Worm (Caenorhabditis elegans): ENCODE data around the gene rack-1.

Gene rack-1

ce11 chrIV:10174328-10174727 is 2.2 kb upstream of the rack-1 start, which contains the start of gene pxf-1:
pxf-1 (minus strand) TSS chrIV:10174341.
- no peak for TF ChIP-seq ceh-36 (tag; optimal IDR thresholded peaks at IDR 0.05)
- TF ChIP-seq ama-1 (optimal IDR thresholded peaks at IDR 0.05), result no peak
- no peak for TF ChIP-seq hnd-1 (tag; optimal IDR thresholded peaks at IDR 0.05)
- TF ChIP-seq flt-1 (GFP tag; IDR thresholded peaks at IDR 0.05), result no peak
- no peak for TF ChIP-seq F13C5.2 (tag; optimal IDR thresholded peaks at IDR 0.05)
- TF ChIP-seq tbx-11 (GFP tag; IDR thresholded peaks at IDR 0.05), result no peak
- TF ChIP-seq ceh-13 (GFP tag; optimal IDR thresholded peaks at IDR 0.05), result no peak
- no peak for TF ChIP-seq scrt-1 (GFP tag; IDR thresholded peaks at IDR 0.05)

DNA sequence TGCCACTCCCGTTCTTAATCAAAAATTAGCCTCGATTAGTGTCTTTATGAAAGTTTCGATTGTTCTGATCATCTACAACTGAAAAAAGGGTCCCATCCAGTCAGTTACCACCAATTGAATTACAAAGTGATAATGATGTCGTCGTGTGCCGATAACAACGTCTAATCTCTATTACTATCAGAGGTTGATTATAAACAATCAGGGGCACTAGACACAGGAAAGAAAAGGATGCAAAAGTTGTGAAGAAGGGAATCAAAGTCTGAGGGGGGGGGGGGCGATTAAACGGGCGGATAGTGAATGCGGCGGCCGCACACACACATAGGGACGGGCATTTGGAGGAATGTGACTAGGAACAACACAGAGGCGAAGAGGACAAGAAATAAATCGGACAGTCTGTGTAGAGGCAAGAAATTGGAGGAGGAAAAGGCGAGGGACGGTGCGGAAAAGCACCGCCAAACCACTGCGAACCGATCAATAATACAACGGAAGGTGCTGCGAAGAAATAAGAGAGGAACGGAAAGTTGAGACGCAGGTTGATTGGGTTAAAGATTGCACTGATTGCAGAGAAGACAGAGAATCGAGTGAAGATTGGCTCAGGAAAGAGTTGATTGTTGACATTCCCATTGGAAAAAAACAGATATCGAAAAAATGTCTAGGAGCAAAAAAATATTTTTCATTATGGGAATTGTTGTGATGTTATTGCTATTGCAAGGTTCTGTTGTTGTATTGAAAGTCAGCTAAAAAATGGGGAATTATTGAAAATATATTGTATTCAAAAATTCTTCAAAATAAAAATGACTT is 1.3 kb upstream of the rack-1 start:
- TF ChIP-seq hmbx-1 (tag; optimal IDR thresholded peaks at IDR 0.05) (no peak), ceh-36 (tag; optimal IDR thresholded peaks at IDR 0.05) (peak; percentile 28), B0310.2 (tag; optimal IDR thresholded peaks at IDR 0.05) (peak; percentile 45), hmg-4 (GFP tag; optimal IDR thresholded peaks at IDR 0.05) (peak; percentile 79)

DNA sequence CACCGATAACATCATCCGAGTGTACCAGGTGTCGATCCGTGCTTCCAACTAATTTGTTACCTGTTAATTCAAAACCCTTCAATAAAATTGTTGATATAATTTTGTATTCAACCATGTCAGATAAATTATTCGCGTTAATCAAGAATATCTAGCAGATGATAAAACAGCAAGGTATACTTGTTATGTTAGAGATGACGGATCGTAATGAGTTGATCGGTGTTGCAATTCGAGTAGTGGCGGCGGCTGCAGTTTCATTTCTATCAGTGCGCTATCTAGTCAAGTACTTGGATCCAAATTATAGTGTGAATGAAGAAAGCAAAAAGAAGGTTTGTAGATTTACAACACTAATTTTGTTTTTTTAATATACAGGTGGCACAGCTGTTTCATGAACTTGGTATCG is 1.3 kb downstream of the rack-1 start, which contains the start of gene mspn-1:
Gene mspn-1 (plus strand): TSS at position 190 of the 400 bp plus-strand sequence.
- TF ChIP-seq tbx-11 (GFP tag; IDR thresholded peaks at IDR 0.05), result no peak
- TF ChIP-seq tbx-37 (GFP tag; conservative IDR thresholded peaks at IDR 0.05), result no peak
- TF ChIP-seq ets-7 (tag; optimal IDR thresholded peaks at IDR 0.05), result no peak
- TF ChIP-seq aly-1 (tag; optimal IDR thresholded peaks at IDR 0.05), result no peak
- no peak for TF ChIP-seq pes-1 (GFP tag; IDR thresholded peaks at IDR 0.05)
- no peak for TF ChIP-seq ama-1 (optimal IDR thresholded peaks at IDR 0.05)
- TF ChIP-seq scrt-1 (GFP tag; IDR thresholded peaks at IDR 0.05), result no peak
- no peak for TF ChIP-seq tra-4 (tag; optimal IDR thresholded peaks at IDR 0.05)
- no peak for TF ChIP-seq hmbx-1 (tag; optimal IDR thresholded peaks at IDR 0.05)
- no peak for TF ChIP-seq B0310.2 (tag; optimal IDR thresholded peaks at IDR 0.05)
- TF ChIP-seq flt-1 (GFP tag; IDR thresholded peaks at IDR 0.05), result no peak
- no peak for TF ChIP-seq hnd-1 (tag; optimal IDR thresholded peaks at IDR 0.05)
- TF ChIP-seq sea-1 (GFP tag; conservative IDR thresholded peaks at IDR 0.05), result no peak
- no peak for TF ChIP-seq ceh-36 (tag; optimal IDR thresholded peaks at IDR 0.05)
- TF ChIP-seq F13C5.2 (tag; optimal IDR thresholded peaks at IDR 0.05), result no peak
- no peak for TF ChIP-seq hmg-4 (GFP tag; optimal IDR thresholded peaks at IDR 0.05)
- no peak for TF ChIP-seq ceh-13 (GFP tag; optimal IDR thresholded peaks at IDR 0.05)

DNA sequence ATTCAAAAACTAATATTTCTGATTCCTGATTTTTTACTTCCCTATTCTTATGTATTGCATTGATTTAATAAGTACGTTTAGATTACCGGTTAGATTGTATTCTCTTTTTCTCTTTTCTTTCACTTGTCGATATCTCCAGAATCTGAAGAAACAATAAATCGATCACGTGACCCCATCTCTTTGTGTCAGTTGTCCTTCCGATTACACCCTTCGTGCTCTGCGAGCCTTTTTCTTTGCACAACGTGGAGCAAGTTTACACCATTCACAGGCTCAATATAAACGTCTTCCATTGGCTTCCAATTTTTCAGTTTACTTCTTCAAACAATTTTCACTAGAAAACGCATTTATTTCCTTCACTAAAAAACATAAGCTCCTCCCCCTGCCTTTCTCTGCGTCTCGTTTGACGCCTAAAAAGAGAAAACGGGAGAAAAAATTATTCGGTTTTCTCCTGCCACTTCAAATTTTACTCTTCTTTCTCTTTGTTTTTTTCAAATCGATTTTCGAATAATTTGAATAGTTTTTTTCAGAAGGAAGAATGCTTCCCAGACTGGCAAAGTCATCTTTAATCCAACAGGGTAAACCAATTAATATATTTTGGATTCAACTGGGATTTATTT is 3.8 kb downstream of the rack-1 start, which contains the start of gene gta-1:
Gene gta-1 (plus strand): TSS at position 528 of the 617 bp plus-strand sequence.
- TF ChIP-seq sea-1 (GFP tag; conservative IDR thresholded peaks at IDR 0.05) (no peak), B0310.2 (tag; optimal IDR thresholded peaks at IDR 0.05) (no peak), scrt-1 (GFP tag; IDR thresholded peaks at IDR 0.05) (no peak), ceh-13 (GFP tag; optimal IDR thresholded peaks at IDR 0.05) (no peak), tbx-11 (GFP tag; IDR thresholded peaks at IDR 0.05) (no peak), hmbx-1 (tag; optimal IDR thresholded peaks at IDR 0.05) (no peak), hnd-1 (tag; optimal IDR thresholded peaks at IDR 0.05) (no peak), F13C5.2 (tag; optimal IDR thresholded peaks at IDR 0.05) (no peak), ama-1 (optimal IDR thresholded peaks at IDR 0.05) (no peak), pes-1 (GFP tag; IDR thresholded peaks at IDR 0.05) (no peak), ceh-36 (tag; optimal IDR thresholded peaks at IDR 0.05) (no peak)

ce11 chrIV:10188505-10188904 is 12.0 kb downstream of the rack-1 start:
- TF ChIP-seq hmg-4 (GFP tag; optimal IDR thresholded peaks at IDR 0.05) (no peak), aly-1 (tag; optimal IDR thresholded peaks at IDR 0.05) (no peak), B0310.2 (tag; optimal IDR thresholded peaks at IDR 0.05) (no peak), sea-1 (GFP tag; conservative IDR thresholded peaks at IDR 0.05) (no peak), hmbx-1 (tag; optimal IDR thresholded peaks at IDR 0.05) (no peak), flt-1 (GFP tag; IDR thresholded peaks at IDR 0.05) (no peak), tra-4 (tag; optimal IDR thresholded peaks at IDR 0.05) (no peak), hnd-1 (tag; optimal IDR thresholded peaks at IDR 0.05) (no peak), tbx-11 (GFP tag; IDR thresholded peaks at IDR 0.05) (no peak), scrt-1 (GFP tag; IDR thresholded peaks at IDR 0.05) (no peak), tbx-37 (GFP tag; conservative IDR thresholded peaks at IDR 0.05) (no peak)

- TF ChIP-seq flt-1 (GFP tag; IDR thresholded peaks at IDR 0.05), result no peak
- TF ChIP-seq ets-7 (tag; optimal IDR thresholded peaks at IDR 0.05), result no peak
These were observed 14.1 kb downstream of the rack-1 start for ce11 chrIV:10190586-10190985.

ce11 chrIV:10191498-10191897 is 15.0 kb downstream of the rack-1 start:
- no peak for TF ChIP-seq tbx-11 (GFP tag; IDR thresholded peaks at IDR 0.05)
- no peak for TF ChIP-seq ceh-36 (tag; optimal IDR thresholded peaks at IDR 0.05)
- no peak for TF ChIP-seq hmbx-1 (tag; optimal IDR thresholded peaks at IDR 0.05)
- TF ChIP-seq pes-1 (GFP tag; IDR thresholded peaks at IDR 0.05), result no peak
- no peak for TF ChIP-seq ets-7 (tag; optimal IDR thresholded peaks at IDR 0.05)
- no peak for TF ChIP-seq F13C5.2 (tag; optimal IDR thresholded peaks at IDR 0.05)
- TF ChIP-seq flt-1 (GFP tag; IDR thresholded peaks at IDR 0.05), result no peak
- no peak for TF ChIP-seq B0310.2 (tag; optimal IDR thresholded peaks at IDR 0.05)
- no peak for TF ChIP-seq ceh-13 (GFP tag; optimal IDR thresholded peaks at IDR 0.05)
- no peak for TF ChIP-seq ama-1 (optimal IDR thresholded peaks at IDR 0.05)
- TF ChIP-seq scrt-1 (GFP tag; IDR thresholded peaks at IDR 0.05), result no peak
- TF ChIP-seq aly-1 (tag; optimal IDR thresholded peaks at IDR 0.05), result no peak
- no peak for TF ChIP-seq tbx-37 (GFP tag; conservative IDR thresholded peaks at IDR 0.05)

Data from whole organism, early embryonic.